Worm (Caenorhabditis elegans): ENCODE measurements around the gene kle-2.

kle-2 gene

ce11 chrIII:7972687-7973086 is 31.2 kb downstream of the kle-2 start:
- TF ChIP-seq lin-26 (GFP tag; IDR thresholded peaks at IDR 0.05) (no peak), egrh-3 (GFP tag; IDR thresholded peaks at IDR 0.05) (peak; percentile 22; the same call in 1 of the 2 replicates)

DNA sequence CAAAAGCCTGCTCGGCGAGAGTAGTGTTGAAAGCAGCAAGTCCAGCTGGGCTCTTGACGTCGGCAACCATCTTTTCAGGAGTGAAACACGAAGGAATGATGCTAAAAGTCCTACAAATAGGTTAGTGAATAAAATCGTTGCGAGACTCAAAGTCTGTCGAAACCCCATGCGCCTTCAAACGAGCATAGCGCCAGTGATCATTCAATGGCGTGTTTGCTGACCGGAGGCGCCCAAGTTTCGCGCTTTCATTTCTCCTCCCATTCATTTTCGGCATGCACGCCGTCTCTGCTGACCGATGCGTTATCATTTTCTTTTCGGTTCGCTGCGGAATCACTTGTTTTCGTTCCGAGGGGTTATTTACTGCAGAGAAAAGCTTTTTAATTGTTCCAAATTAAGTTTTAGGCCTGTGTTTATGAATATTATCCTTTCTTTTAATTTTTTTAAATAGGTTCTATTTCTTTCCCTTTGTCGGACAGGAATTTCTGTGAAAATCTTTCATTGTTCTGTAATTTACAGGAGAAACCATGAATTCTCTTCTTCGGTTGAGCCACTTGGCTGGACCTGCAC is 31.8 kb downstream of the kle-2 start, which contains the start of the genes eef-1B.1 and aco-2:
TSS of gene eef-1B.1 (minus strand) at position 186 of the 567 bp plus-strand sequence.
TSS of gene aco-2 (plus strand) at position 517 of the 567 bp plus-strand sequence.
- peak; percentile 70; the same call in 1 of the 2 replicates for TF ChIP-seq B0336.3 (GFP tag; IDR thresholded peaks at IDR 0.05)
- TF ChIP-seq hsf-1 (GFP tag; IDR thresholded peaks at IDR 0.05) = no peak
- peak; percentile 68 for TF ChIP-seq dpl-1 (GFP tag; optimal IDR thresholded peaks at IDR 0.05)
- TF ChIP-seq ztf-26 (tag; optimal IDR thresholded peaks at IDR 0.05) = peak; percentile 74
- peak; percentile 84 for TF ChIP-seq madf-6 (GFP tag; IDR thresholded peaks at IDR 0.05)
- peak; percentile 57 for TF ChIP-seq F23B12.7 (tag; optimal IDR thresholded peaks at IDR 0.05; ENCODE audit: insufficient read depth)
- TF ChIP-seq efl-1 (GFP tag; optimal IDR thresholded peaks at IDR 0.05) = peak; percentile 53
- TF ChIP-seq madf-8 (GFP tag; conservative IDR thresholded peaks at IDR 0.05) = peak; percentile 56; the same call in 1 of the 2 replicates
- TF ChIP-seq tbp1 (GFP tag; optimal IDR thresholded peaks at IDR 0.05) = peak; percentile 70
- TF ChIP-seq F22D6.2 (tag; optimal IDR thresholded peaks at IDR 0.05) = no peak
- TF ChIP-seq lin-35 (GFP tag; optimal IDR thresholded peaks at IDR 0.05) = peak in 2 of 3 experiments; percentile 3 to 89
- no peak for TF ChIP-seq Y67H2A.10 (GFP tag; conservative IDR thresholded peaks at IDR 0.05)
- peak; percentile 78 for TF ChIP-seq tlf-1 (GFP tag; optimal IDR thresholded peaks at IDR 0.05)
- TF ChIP-seq ztf-28 (GFP tag; IDR thresholded peaks at IDR 0.05) = no peak
- TF ChIP-seq ceh-79 (tag; optimal IDR thresholded peaks at IDR 0.05) = no peak
- TF ChIP-seq snpc-1.3 (tag; optimal IDR thresholded peaks at IDR 0.05; ENCODE audit: insufficient read depth) = peak; percentile 11
- TF ChIP-seq madf-10 (tag; optimal IDR thresholded peaks at IDR 0.05) = peak; percentile 52
- peak; percentile 78 for TF ChIP-seq Y53G8AR.9 (GFP tag; conservative IDR thresholded peaks at IDR 0.05)
- no peak for TF ChIP-seq F55B11.4 (tag; optimal IDR thresholded peaks at IDR 0.05; ENCODE audit: borderline replicate concordance, insufficient read depth)
- no peak for TF ChIP-seq tbx-9 (tag; optimal IDR thresholded peaks at IDR 0.05; ENCODE audit: borderline replicate concordance)
- TF ChIP-seq lin-54 (GFP tag; optimal IDR thresholded peaks at IDR 0.05) = peak; percentile 86
- TF ChIP-seq unc-62 (GFP tag; optimal IDR thresholded peaks at IDR 0.05) = no peak
- TF ChIP-seq ceh-100 (GFP tag; IDR thresholded peaks at IDR 0.05) = peak; percentile 68
- TF ChIP-seq lsy-27 (tag; optimal IDR thresholded peaks at IDR 0.05; ENCODE audit: borderline replicate concordance, insufficient read depth) = no peak
- TF ChIP-seq rcor-1 (GFP tag; IDR thresholded peaks at IDR 0.05) = peak; percentile 67
- peak; percentile 41 for TF ChIP-seq repo-1 (tag; optimal IDR thresholded peaks at IDR 0.05)
- TF ChIP-seq nfyb-1 (GFP tag; IDR thresholded peaks at IDR 0.05) = peak; percentile 85
- peak; percentile 87 for TF ChIP-seq ekl-4 (GFP tag; IDR thresholded peaks at IDR 0.05)
- no peak for TF ChIP-seq rpc-1 (optimal IDR thresholded peaks at IDR 0.05)
- TF ChIP-seq rpc-1 (tag; optimal IDR thresholded peaks at IDR 0.05) = no peak
- TF ChIP-seq B0035.1 (tag; optimal IDR thresholded peaks at IDR 0.05) = no peak
- peak; percentile 40 for TF ChIP-seq xnd-1 (tag; optimal IDR thresholded peaks at IDR 0.05)
- peak; percentile 42; the same call in 1 of the 2 replicates for TF ChIP-seq lir-1 (GFP tag; conservative IDR thresholded peaks at IDR 0.05)
- peak; percentile 88 for TF ChIP-seq dox-1 (GFP tag; IDR thresholded peaks at IDR 0.05)
- TF ChIP-seq aptf-3 (GFP tag; IDR thresholded peaks at IDR 0.05) = no peak
- peak; percentile 33 for TF ChIP-seq ama-1 (optimal IDR thresholded peaks at IDR 0.05)
- no peak for TF ChIP-seq ama-1 (GFP tag; optimal IDR thresholded peaks at IDR 0.05)
- TF ChIP-seq hmg-1.2 (GFP tag; IDR thresholded peaks at IDR 0.05) = peak; percentile 55
- TF ChIP-seq hrde-1 (tag; optimal IDR thresholded peaks at IDR 0.05; ENCODE audit: borderline replicate concordance) = no peak
- peak; percentile 89 for TF ChIP-seq F33H1.4 (GFP tag; IDR thresholded peaks at IDR 0.05)
- no peak for TF ChIP-seq F10E7.11 (tag; optimal IDR thresholded peaks at IDR 0.05)
- TF ChIP-seq ZK185.1 (tag; optimal IDR thresholded peaks at IDR 0.05; ENCODE audit: poor library complexity, severe bottlenecking) = peak; percentile 93
- no peak for TF ChIP-seq ccch-3 (GFP tag; optimal IDR thresholded peaks at IDR 0.05)
- peak; percentile 54 for TF ChIP-seq gei-17 (GFP tag; optimal IDR thresholded peaks at IDR 0.05)

Measured in whole organism, young adult.